Fruit fly (Drosophila melanogaster) whole organism, embryonic: ENCODE results near the gene tinc.

ENCODE experiments used
- Blimp-1 ChIP-seq: fragments of 200-800 bp; sonication (Bioruptor generic); optimal IDR thresholded peaks from 3 replicates; lab custom pipeline; 2018; ENCODE audit warnings: missing biosample characterization, missing genetic modification characterization, mild to moderate bottlenecking, moderate library complexity, missing genetic modification reagents
- CG31388 ChIP-seq: fragments of 200-800 bp; sonication (Bioruptor generic); optimal IDR thresholded peaks from 2 replicates; lab custom pipeline; 2016; ENCODE audit warnings: missing biosample characterization, missing genetic modification characterization
- Nf-YB ChIP-seq: fragments of 200-800 bp; sonication (Bioruptor generic); optimal IDR thresholded peaks from 3 replicates; lab custom pipeline; 2019; ENCODE audit warnings: missing biosample characterization, mild to moderate bottlenecking, missing genetic modification characterization, moderate library complexity
- br ChIP-seq: fragments of >200 bp; optimal IDR thresholded peaks from 2 replicates; lab custom pipeline; 2017
- btn ChIP-seq: fragments of 200-800 bp; sonication (Bioruptor generic); optimal IDR thresholded peaks from 2 replicates; lab custom pipeline; 2016; ENCODE audit warnings: missing biosample characterization, missing genetic modification characterization
- lola ChIP-seq, 3 experiments: fragments of >200 bp in 2 of 3; fragments of 200-800 bp in 1 of 3; sonication (Bioruptor generic) in 1 of 3; optimal IDR thresholded peaks; 2 replicates each; lab custom pipeline; 2017 to 2019; ENCODE audit warnings: missing biosample characterization in 3 of 3, missing genetic modification characterization in 3 of 3, mild to moderate bottlenecking in 1 of 3, moderate library complexity in 1 of 3
- seq ChIP-seq: fragments of 200-800 bp; sonication (Bioruptor generic); IDR thresholded peaks from 2 replicates; pipeline ENCODE4 v1.3.6; 2022; ENCODE audit warnings: missing biosample characterization, missing genetic modification characterization
- wor ChIP-seq: fragments of 200-800 bp; sonication (Bioruptor generic); IDR thresholded peaks from 2 replicates; pipeline ENCODE4 v1.3.6; 2022; ENCODE audit warnings: missing biosample characterization, missing genetic modification characterization

DNA sequence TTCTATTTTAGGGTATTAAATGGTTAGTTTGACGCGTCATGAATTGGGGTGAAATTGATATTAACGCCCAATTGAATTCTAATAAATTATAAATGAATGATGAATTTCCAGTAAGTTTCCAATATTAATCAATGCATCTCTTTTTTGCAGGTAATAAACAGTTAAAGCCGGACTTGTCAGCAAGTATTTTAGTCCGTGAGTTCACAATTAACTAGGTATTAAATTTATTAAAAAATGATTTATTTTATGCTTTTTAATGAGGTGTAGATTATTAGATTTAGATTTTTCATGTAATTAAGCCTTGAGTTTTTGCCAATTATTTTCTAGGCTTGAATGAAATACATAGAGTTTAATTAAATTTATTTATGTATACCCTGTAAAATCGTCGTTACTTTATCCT, 10.4 kb downstream of the tinc start:
- TF ChIP-seq btn = no peak
- no peak for TF ChIP-seq seq (GFP tag; lab: Robert Waterston, UW)
- no peak for TF ChIP-seq Blimp-1 (GFP tag; lab: Kevin White, UChicago)
- TF ChIP-seq CG31388 = no peak
- no peak for TF ChIP-seq wor
- no peak for TF ChIP-seq br (lab: Kevin White, UChicago)
- TF ChIP-seq lola (GFP tag; optimal IDR thresholded peaks at IDR 0.05; lab: Kevin White, UChicago) = no peak
- TF ChIP-seq Nf-YB (GFP tag; lab: Kevin White, UChicago) = no peak
